Worm (Caenorhabditis elegans) whole organism, L3 larva: ENCODE results near the gene pals-22.

Experiments used
- R02D3.7 ChIP-seq: fragments of 150-350 bp; optimal IDR thresholded peaks from 2 replicates; lab custom pipeline; 2014; ENCODE audit warnings: missing biosample characterization, missing genetic modification characterization
- ceh-16 ChIP-seq: sonication (generic microtip); optimal IDR thresholded peaks from 2 replicates; lab custom pipeline; 2017; ENCODE audit warnings: missing biosample characterization, missing genetic modification characterization
- elt-1 ChIP-seq: fragments of 150-350 bp; optimal IDR thresholded peaks from 2 replicates; lab custom pipeline; 2014; ENCODE audit warnings: missing biosample characterization, missing genetic modification characterization
- elt-2 ChIP-seq: sonication (generic microtip); optimal IDR thresholded peaks from 2 replicates; lab custom pipeline; 2016; ENCODE audit warnings: missing genetic modification reagents, mild to moderate bottlenecking, missing genetic modification characterization, missing compliant biosample characterization
- eor-1 ChIP-seq, 2 experiments: fragments of 150-350 bp; optimal IDR thresholded peaks; 2 replicates each; lab custom pipeline; 2014 to 2018; ENCODE audit warnings: missing biosample characterization in 2 of 2, missing genetic modification characterization in 2 of 2
- lsy-12 ChIP-seq: sonication (generic microtip); optimal IDR thresholded peaks from 2 replicates; lab custom pipeline; 2016; ENCODE audit warnings: mild to moderate bottlenecking, missing genetic modification characterization, missing compliant biosample characterization
- nfya-1 ChIP-seq: sonication (generic microtip); optimal IDR thresholded peaks from 2 replicates; lab custom pipeline; 2017; ENCODE audit warnings: missing genetic modification characterization, mild to moderate bottlenecking, missing compliant biosample characterization, antibody characterized with exemption, moderate library complexity; ENCODE audit not compliant: insufficient read depth
- nhr-11 ChIP-seq: fragments of 150-350 bp; optimal IDR thresholded peaks from 2 replicates; lab custom pipeline; 2014; ENCODE audit warnings: missing biosample characterization, missing genetic modification characterization
- nhr-77 ChIP-seq: fragments of 150-350 bp; optimal IDR thresholded peaks from 2 replicates; lab custom pipeline; 2014; ENCODE audit warnings: missing biosample characterization, missing genetic modification characterization
- ztf-4 ChIP-seq: fragments of 150-350 bp; optimal IDR thresholded peaks from 2 replicates; lab custom pipeline; 2014; ENCODE audit warnings: missing biosample characterization, missing genetic modification characterization

ce11 chrIII:175733-176132 lies 43.5 kb downstream of the pals-22 start, which contains the start of gene clec-148:
- TF ChIP-seq lsy-12, result no peak
- no peak for TF ChIP-seq elt-1 (tag; lab: Kevin White, UChicago)
- no peak for TF ChIP-seq R02D3.7 (tag; lab: Kevin White, UChicago)
- no peak for TF ChIP-seq nhr-11 (tag; lab: Kevin White, UChicago)
- no peak for TF ChIP-seq nhr-77 (tag; lab: Kevin White, UChicago)
- TF ChIP-seq ztf-4, result no peak
- no peak for TF ChIP-seq nfya-1
- no peak for TF ChIP-seq ceh-16
- no peak for TF ChIP-seq elt-2 (tag; lab: Kevin White, UChicago)
- no peak for TF ChIP-seq eor-1 (tag; optimal IDR thresholded peaks at IDR 0.05; lab: Kevin White, UChicago)
